Worm (Caenorhabditis elegans) whole organism, young adult: ENCODE results near the gene vit-4.

Source experiments
- B0261.1 ChIP-seq: sonication (generic microtip); optimal IDR thresholded peaks from 2 replicates; lab custom pipeline; 2016; ENCODE audit warnings: mild to moderate bottlenecking, missing genetic modification characterization, moderate library complexity, missing compliant biosample characterization
- C17E4.6 ChIP-seq: fragments of 200-800 bp; sonication (Bioruptor generic); IDR thresholded peaks from 2 replicates; pipeline ENCODE4 v1.3.6; 2022; ENCODE audit warnings: missing genetic modification reagents, missing genetic modification characterization, missing compliant biosample characterization
- T07F8.4 ChIP-seq: sonication (generic microtip); optimal IDR thresholded peaks from 2 replicates; lab custom pipeline; 2016; ENCODE audit warnings: mild to moderate bottlenecking, missing genetic modification characterization, moderate library complexity, missing compliant biosample characterization
- Y53G8AR.9 ChIP-seq: fragments of 200-800 bp; sonication (Bioruptor generic); conservative IDR thresholded peaks from 2 replicates; pipeline ENCODE4 v1.3.6; 2022; ENCODE audit warnings: missing genetic modification reagents, missing genetic modification characterization, missing compliant biosample characterization
- akir-1 ChIP-seq: fragments of 200-800 bp; sonication (Bioruptor generic); optimal IDR thresholded peaks from 2 replicates; lab custom pipeline; 2018; ENCODE audit warnings: mild to moderate bottlenecking, missing genetic modification characterization, moderate library complexity, missing compliant biosample characterization
- ceh-91 ChIP-seq: fragments of 200-800 bp; sonication (Bioruptor generic); IDR thresholded peaks from 2 replicates; pipeline ENCODE4 v1.3.6; 2022; ENCODE audit warnings: missing genetic modification reagents, missing genetic modification characterization, missing compliant biosample characterization
- chd-7 ChIP-seq: sonication (generic microtip); optimal IDR thresholded peaks from 2 replicates; lab custom pipeline; 2016; ENCODE audit warnings: mild to moderate bottlenecking, missing genetic modification characterization, moderate library complexity, missing compliant biosample characterization
- dox-1 ChIP-seq: fragments of 200-800 bp; sonication (Bioruptor generic); IDR thresholded peaks from 2 replicates; pipeline ENCODE4 v1.3.6; 2022; ENCODE audit warnings: missing genetic modification reagents, missing genetic modification characterization, missing compliant biosample characterization
- efl-1 ChIP-seq: fragments of 150-350 bp; optimal IDR thresholded peaks from 2 replicates; lab custom pipeline; 2014; ENCODE audit warnings: missing biosample characterization, missing genetic modification reagents, missing genetic modification characterization
- ekl-4 ChIP-seq: fragments of 200-800 bp; sonication (Bioruptor generic); IDR thresholded peaks from 2 replicates; pipeline ENCODE4 v1.3.6; 2022; ENCODE audit warnings: missing genetic modification reagents, missing genetic modification characterization, missing compliant biosample characterization
- gei-17 ChIP-seq: fragments of 200-800 bp; sonication (Bioruptor generic); optimal IDR thresholded peaks from 2 replicates; lab custom pipeline; 2018; ENCODE audit warnings: mild to moderate bottlenecking, missing genetic modification characterization, missing compliant biosample characterization
- hmg-1.2 ChIP-seq: fragments of 200-800 bp; sonication (Bioruptor generic); IDR thresholded peaks from 2 replicates; pipeline ENCODE4 v1.3.6; 2022; ENCODE audit warnings: missing genetic modification reagents, missing genetic modification characterization, missing compliant biosample characterization
- hrde-1 ChIP-seq: sonication (generic microtip); optimal IDR thresholded peaks from 2 replicates; lab custom pipeline; 2016; ENCODE audit warnings: missing genetic modification characterization, mild to moderate bottlenecking, missing compliant biosample characterization, moderate library complexity, missing genotype, missing genetic modification reagents, borderline replicate concordance
- hsf-1 ChIP-seq: fragments of 200-800 bp; sonication (Bioruptor generic); IDR thresholded peaks from 2 replicates; pipeline ENCODE4 v1.3.6; 2022; ENCODE audit warnings: missing genetic modification reagents, missing genetic modification characterization, missing compliant biosample characterization
- lir-1 ChIP-seq: fragments of 200-800 bp; sonication (Bioruptor generic); conservative IDR thresholded peaks from 2 replicates; pipeline ENCODE4 v1.3.6; 2022; ENCODE audit warnings: missing genetic modification reagents, missing genetic modification characterization, missing compliant biosample characterization
- madf-3 ChIP-seq: fragments of 200-800 bp; sonication (Bioruptor generic); IDR thresholded peaks from 2 replicates; pipeline ENCODE4 v1.3.6; 2022; ENCODE audit warnings: missing genetic modification reagents, missing genetic modification characterization, missing compliant biosample characterization
- nfya-2 ChIP-seq: fragments of 200-800 bp; sonication (Bioruptor generic); IDR thresholded peaks from 2 replicates; pipeline ENCODE4 v1.3.6; 2022; ENCODE audit warnings: missing genetic modification reagents, missing genetic modification characterization, missing compliant biosample characterization
- nhr-120 ChIP-seq: fragments of 200-800 bp; sonication (Bioruptor generic); IDR thresholded peaks from 2 replicates; pipeline ENCODE4 v1.3.6; 2022; ENCODE audit warnings: missing genetic modification characterization, missing compliant biosample characterization
- nhr-80 ChIP-seq: sonication (generic microtip); optimal IDR thresholded peaks from 2 replicates; lab custom pipeline; 2016; ENCODE audit warnings: missing genetic modification characterization, missing compliant biosample characterization
- rec-8 ChIP-seq, 2 experiments: sonication (generic microtip); optimal IDR thresholded peaks; 2 replicates each; lab custom pipeline; 2016; ENCODE audit warnings: mild to moderate bottlenecking in 2 of 2, missing genetic modification characterization in 2 of 2, missing genetic modification reagents in 2 of 2, missing genotype in 2 of 2, missing biosample characterization in 1 of 2, missing compliant biosample characterization in 1 of 2, moderate library complexity in 1 of 2
- repo-1 ChIP-seq: sonication (generic microtip); optimal IDR thresholded peaks from 2 replicates; lab custom pipeline; 2017; ENCODE audit warnings: mild to moderate bottlenecking, missing genetic modification characterization, missing compliant biosample characterization
- sdz-38 ChIP-seq: sonication (generic microtip); optimal IDR thresholded peaks from 2 replicates; lab custom pipeline; 2016; ENCODE audit warnings: missing genotype, missing genetic modification characterization, missing compliant biosample characterization
- snpc-4 ChIP-seq, 5 experiments: fragments of 150-350 bp in 1 of 5; sonication (generic microtip) in 4 of 5; optimal IDR thresholded peaks; 2 replicates each; lab custom pipeline; 2014 to 2018; ENCODE audit warnings: missing genetic modification characterization in 5 of 5, missing biosample characterization in 3 of 5, antibody characterized with exemption in 2 of 5, mild to moderate bottlenecking in 2 of 5, missing compliant biosample characterization in 2 of 5, missing genotype in 2 of 5, moderate library complexity in 2 of 5, missing genetic modification reagents in 1 of 5
- tbx-9 ChIP-seq: sonication (generic microtip); optimal IDR thresholded peaks from 2 replicates; lab custom pipeline; 2016; ENCODE audit warnings: borderline replicate concordance, missing genetic modification characterization, inconsistent platforms, missing compliant biosample characterization
- zfh-2 ChIP-seq: fragments of 200-800 bp; sonication (Bioruptor generic); conservative IDR thresholded peaks from 2 replicates; pipeline ENCODE4 v1.3.6; 2022; ENCODE audit warnings: missing genetic modification reagents, missing genetic modification characterization, missing compliant biosample characterization
- zim-3 ChIP-seq: sonication (generic microtip); optimal IDR thresholded peaks from 2 replicates; lab custom pipeline; 2017; ENCODE audit warnings: mild to moderate bottlenecking, missing genetic modification characterization, moderate library complexity, missing compliant biosample characterization
- ztf-3 ChIP-seq: fragments of 200-800 bp; sonication (Bioruptor generic); optimal IDR thresholded peaks from 2 replicates; lab custom pipeline; 2018; ENCODE audit warnings: mild to moderate bottlenecking, missing genetic modification characterization, missing compliant biosample characterization

The vit-4 gene

ce11 chrX:3555930-3556329 lies 7.8 kb downstream of the vit-4 start:
- TF ChIP-seq nfya-2 (GFP tag; lab: Robert Waterston, UW) (no peak), hrde-1 (no peak), nhr-120 (GFP tag; lab: Robert Waterston, UW) (no peak), Y53G8AR.9 (GFP tag; lab: Robert Waterston, UW) (0 out of 2 replicates have a peak, but pooled peaks have one; percentile 1), ztf-3 (no peak), nhr-80 (tag; lab: Kevin White, UChicago) (peak; percentile 76), ekl-4 (GFP tag; lab: Robert Waterston, UW) (no peak), dox-1 (GFP tag; lab: Robert Waterston, UW) (0 out of 2 replicates have a peak, but pooled peaks have one; percentile 11), hmg-1.2 (GFP tag; lab: Robert Waterston, UW) (no peak), sdz-38 (no peak), rec-8 (tag; optimal IDR thresholded peaks at IDR 0.05; lab: Kevin White, UChicago) (no peak), B0261.1 (tag; lab: Kevin White, UChicago) (no peak)
- TF ChIP-seq, all 124 proteins: peak for 3

- TF ChIP-seq ekl-4 (GFP tag; lab: Robert Waterston, UW) (0 out of 2 replicates have a peak, but pooled peaks have one; percentile 49), efl-1 (no peak), zfh-2 (GFP tag; lab: Robert Waterston, UW) (peak; percentile 70), ceh-91 (GFP tag; lab: Robert Waterston, UW) (no peak), gei-17 (GFP tag; lab: Kevin White, UChicago) (no peak), zim-3 (tag; lab: Kevin White, UChicago) (peak; percentile 51)
Measured at ce11 chrX:3554117-3554516, 9.6 kb downstream of the vit-4 start.

- TF ChIP-seq akir-1 (GFP tag; lab: Kevin White, UChicago), result no peak
Measured at ce11 chrX:3553687-3554086, 10.1 kb downstream of the vit-4 start.

- no peak for TF ChIP-seq snpc-4 (GFP tag; optimal IDR thresholded peaks at IDR 0.05; lab: Kevin White, UChicago)
- TF ChIP-seq snpc-4 (tag; optimal IDR thresholded peaks at IDR 0.05; lab: Kevin White, UChicago), result no peak
- TF ChIP-seq nhr-80 (tag; lab: Kevin White, UChicago), result peak; percentile 45
- no peak for TF ChIP-seq madf-3 (GFP tag; lab: Robert Waterston, UW)
- no peak for TF ChIP-seq chd-7 (tag; lab: Kevin White, UChicago)
- no peak for TF ChIP-seq ekl-4 (GFP tag; lab: Robert Waterston, UW)
- TF ChIP-seq tbx-9 (tag; lab: Kevin White, UChicago), result no peak
- TF ChIP-seq, all 124 proteins: peak for 1
Measured at ce11 chrX:3552948-3553347, 10.8 kb downstream of the vit-4 start.

- no peak for TF ChIP-seq hsf-1 (GFP tag; lab: Robert Waterston, UW)
- no peak for TF ChIP-seq T07F8.4 (tag; lab: Kevin White, UChicago)
- TF ChIP-seq nhr-80 (tag; lab: Kevin White, UChicago), result peak; percentile 46
- no peak for TF ChIP-seq repo-1 (tag; lab: Kevin White, UChicago)
- TF ChIP-seq, all 124 proteins: peak for 1
Measured at ce11 chrX:3551173-3551572, 12.6 kb downstream of the vit-4 start.

- peak; percentile 80 for TF ChIP-seq nhr-80 (tag; lab: Kevin White, UChicago)
- no peak for TF ChIP-seq C17E4.6 (GFP tag; lab: Robert Waterston, UW)
- TF ChIP-seq, all 124 proteins: peak for 1
Measured at ce11 chrX:3548716-3549115, 15.0 kb downstream of the vit-4 start.

- TF ChIP-seq nhr-80 (tag; lab: Kevin White, UChicago) (peak; percentile 31), Y53G8AR.9 (GFP tag; lab: Robert Waterston, UW) (no peak), repo-1 (tag; lab: Kevin White, UChicago) (no peak), lir-1 (GFP tag; lab: Robert Waterston, UW) (no peak)
Measured at ce11 chrX:3547828-3548227, 15.9 kb downstream of the vit-4 start.
